Worm (Caenorhabditis elegans) whole organism, L1 larva: ENCODE data around the gene F47B8.2.

Experiments used
- aly-2 ChIP-seq: fragments of 150-350 bp; optimal IDR thresholded peaks from 2 replicates; lab custom pipeline; 2014; ENCODE audit warnings: missing biosample characterization, missing genetic modification characterization
- mdl-1 ChIP-seq, 2 experiments: fragments of 150-350 bp; optimal IDR thresholded peaks; 2 replicates each; lab custom pipeline; 2014 to 2017; ENCODE audit warnings: missing biosample characterization in 2 of 2, missing genetic modification characterization in 2 of 2, inconsistent platforms in 1 of 2
- nhr-77 ChIP-seq: fragments of 150-350 bp; optimal IDR thresholded peaks from 2 replicates; lab custom pipeline; 2014; ENCODE audit warnings: missing biosample characterization, missing genetic modification characterization
- sox-4 ChIP-seq: sonication (generic microtip); optimal IDR thresholded peaks from 2 replicates; lab custom pipeline; 2016; ENCODE audit warnings: missing genetic modification characterization, missing compliant biosample characterization
- tlp-1 ChIP-seq: fragments of 150-350 bp; optimal IDR thresholded peaks from 2 replicates; lab custom pipeline; 2014; ENCODE audit warnings: missing biosample characterization, missing genetic modification characterization
- unc-130 ChIP-seq: fragments of 150-350 bp; optimal IDR thresholded peaks from 2 replicates; lab custom pipeline; 2017; ENCODE audit warnings: missing biosample characterization, missing genetic modification characterization, inconsistent platforms
- ztf-11 ChIP-seq, 2 experiments: sonication (generic microtip); optimal IDR thresholded peaks; 2 replicates each; lab custom pipeline; 2016 to 2017; ENCODE audit warnings: missing genetic modification characterization in 2 of 2, missing biosample characterization in 1 of 2, missing compliant biosample characterization in 1 of 2

DNA sequence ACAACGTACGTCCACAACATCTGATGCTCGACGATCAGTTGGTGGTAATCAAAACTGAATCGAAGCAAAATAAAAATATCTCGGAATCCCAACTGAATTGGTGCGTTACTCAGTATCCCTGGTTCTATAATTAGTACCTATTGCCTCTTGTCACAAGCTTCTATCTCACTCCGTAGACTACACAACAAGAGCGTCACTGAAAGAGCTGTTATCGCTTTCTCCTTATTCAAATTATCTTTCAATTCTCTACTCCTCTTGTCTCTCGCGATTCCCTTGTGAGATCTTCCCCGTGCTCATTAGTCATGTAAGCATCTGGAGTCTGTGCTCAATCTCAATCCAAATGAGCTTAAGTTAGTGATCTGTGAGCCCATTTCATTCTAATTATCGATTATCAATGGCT lies 20.2 kb upstream of the F47B8.2 start, which contains the start of gene srm-6:
- TF ChIP-seq sox-4 (tag; lab: Kevin White, UChicago) (no peak), nhr-77 (tag; lab: Kevin White, UChicago) (no peak), tlp-1 (no peak), aly-2 (tag; lab: Kevin White, UChicago) (no peak), ztf-11 (tag; optimal IDR thresholded peaks at IDR 0.05; lab: Kevin White, UChicago) (no peak), unc-130 (tag; lab: Kevin White, UChicago) (no peak), mdl-1 (tag; optimal IDR thresholded peaks at IDR 0.05; lab: Kevin White, UChicago) (no peak)
